Worm (Caenorhabditis elegans) whole organism, late embryonic: ENCODE measurements around the gene jamp-1.

Source experiments
- C08G9.2 ChIP-seq: sonication (generic microtip); optimal IDR thresholded peaks from 2 replicates; lab custom pipeline; 2016; ENCODE audit warnings: mild to moderate bottlenecking, missing genetic modification characterization, moderate library complexity, missing compliant biosample characterization
- C38D4.7 ChIP-seq: fragments of 200-800 bp; sonication (Bioruptor generic); optimal IDR thresholded peaks from 2 replicates; lab custom pipeline; 2018; ENCODE audit warnings: mild to moderate bottlenecking, missing genetic modification characterization, moderate library complexity, missing compliant biosample characterization
- F13H6.1 ChIP-seq: sonication (generic microtip); optimal IDR thresholded peaks from 2 replicates; lab custom pipeline; 2016; ENCODE audit warnings: missing genetic modification characterization, missing compliant biosample characterization
- K02D7.2 ChIP-seq: sonication (generic microtip); optimal IDR thresholded peaks from 2 replicates; lab custom pipeline; 2017; ENCODE audit warnings: mild to moderate bottlenecking, missing genetic modification characterization, missing compliant biosample characterization
- T23F11.4 ChIP-seq: fragments of 200-800 bp; sonication (Bioruptor generic); optimal IDR thresholded peaks from 2 replicates; lab custom pipeline; 2018; ENCODE audit warnings: mild to moderate bottlenecking, missing genetic modification characterization, missing compliant biosample characterization
- Y22D7AL.16 ChIP-seq: sonication (generic microtip); optimal IDR thresholded peaks from 2 replicates; lab custom pipeline; 2016; ENCODE audit warnings: missing genetic modification characterization, missing compliant biosample characterization
- ama-1 ChIP-seq: fragments of 150-350 bp; optimal IDR thresholded peaks from 2 replicates; lab custom pipeline; 2014
- ceh-14 ChIP-seq: sonication (generic microtip); optimal IDR thresholded peaks from 2 replicates; lab custom pipeline; 2016; ENCODE audit warnings: missing genotype, missing genetic modification characterization, missing compliant biosample characterization
- ceh-18 ChIP-seq: sonication (generic microtip); optimal IDR thresholded peaks from 2 replicates; lab custom pipeline; 2016; ENCODE audit warnings: missing genetic modification characterization, missing compliant biosample characterization
- ceh-19 ChIP-seq: fragments of 200-800 bp; sonication (Bioruptor generic); optimal IDR thresholded peaks from 2 replicates; lab custom pipeline; 2018; ENCODE audit warnings: mild to moderate bottlenecking, missing genetic modification characterization, missing compliant biosample characterization
- ceh-2 ChIP-seq: sonication (generic microtip); optimal IDR thresholded peaks from 2 replicates; lab custom pipeline; 2016; ENCODE audit warnings: missing genotype, missing genetic modification characterization, missing compliant biosample characterization
- ceh-24 ChIP-seq: sonication (generic microtip); optimal IDR thresholded peaks from 2 replicates; lab custom pipeline; 2016; ENCODE audit warnings: mild to moderate bottlenecking, missing genetic modification characterization, missing compliant biosample characterization
- ceh-30 ChIP-seq: fragments of 150-350 bp; optimal IDR thresholded peaks from 2 replicates; lab custom pipeline; 2014; ENCODE audit warnings: missing biosample characterization, missing genetic modification characterization
- ceh-31 ChIP-seq: sonication (generic microtip); optimal IDR thresholded peaks from 2 replicates; lab custom pipeline; 2016; ENCODE audit warnings: missing genetic modification characterization, missing compliant biosample characterization
- ceh-34 ChIP-seq: sonication (generic microtip); optimal IDR thresholded peaks from 2 replicates; lab custom pipeline; 2016; ENCODE audit warnings: mild to moderate bottlenecking, missing genetic modification characterization, missing compliant biosample characterization
- ceh-9 ChIP-seq: sonication (generic microtip); optimal IDR thresholded peaks from 2 replicates; lab custom pipeline; 2016; ENCODE audit warnings: mild to moderate bottlenecking, missing genetic modification characterization, inconsistent platforms, missing compliant biosample characterization
- dmd-4 ChIP-seq: sonication (generic microtip); optimal IDR thresholded peaks from 2 replicates; lab custom pipeline; 2016; ENCODE audit warnings: borderline replicate concordance, missing genetic modification characterization, missing compliant biosample characterization
- dve-1 ChIP-seq: sonication (generic microtip); optimal IDR thresholded peaks from 2 replicates; lab custom pipeline; 2017; ENCODE audit warnings: antibody characterized with exemption, mild to moderate bottlenecking, missing genetic modification characterization, missing compliant biosample characterization
- elt-2 ChIP-seq: sonication (generic microtip); optimal IDR thresholded peaks from 2 replicates; lab custom pipeline; 2016; ENCODE audit warnings: missing genetic modification reagents, missing genetic modification characterization, missing compliant biosample characterization
- elt-4 ChIP-seq: sonication (generic microtip); optimal IDR thresholded peaks from 2 replicates; lab custom pipeline; 2016; ENCODE audit warnings: missing genetic modification characterization, missing compliant biosample characterization
- ets-4 ChIP-seq: sonication (generic microtip); optimal IDR thresholded peaks from 2 replicates; lab custom pipeline; 2016; ENCODE audit warnings: missing genetic modification characterization, missing compliant biosample characterization
- fax-1 ChIP-seq: sonication (generic microtip); optimal IDR thresholded peaks from 2 replicates; lab custom pipeline; 2016; ENCODE audit warnings: missing genotype, missing genetic modification characterization, missing compliant biosample characterization
- fkh-6 ChIP-seq: sonication (generic microtip); optimal IDR thresholded peaks from 2 replicates; lab custom pipeline; 2016; ENCODE audit warnings: missing genetic modification characterization, missing compliant biosample characterization
- hlh-13 ChIP-seq: fragments of 200-800 bp; sonication (Bioruptor generic); optimal IDR thresholded peaks from 2 replicates; lab custom pipeline; 2018; ENCODE audit warnings: mild to moderate bottlenecking, missing genetic modification characterization, missing compliant biosample characterization
- hlh-15 ChIP-seq: sonication (generic microtip); optimal IDR thresholded peaks from 2 replicates; lab custom pipeline; 2016; ENCODE audit warnings: missing genetic modification characterization, missing compliant biosample characterization
- hlh-30 ChIP-seq: sonication (generic microtip); optimal IDR thresholded peaks from 2 replicates; lab custom pipeline; 2017; ENCODE audit warnings: antibody characterized with exemption, missing genetic modification characterization, missing compliant biosample characterization; ENCODE audit not compliant: insufficient read depth
- nfya-1 ChIP-seq: sonication (generic microtip); optimal IDR thresholded peaks from 2 replicates; lab custom pipeline; 2017; ENCODE audit warnings: missing genetic modification characterization, mild to moderate bottlenecking, missing compliant biosample characterization, antibody characterized with exemption, moderate library complexity
- npax-4 ChIP-seq: sonication (generic microtip); optimal IDR thresholded peaks from 2 replicates; lab custom pipeline; 2016; ENCODE audit warnings: missing genetic modification characterization, missing compliant biosample characterization
- pax-1 ChIP-seq: fragments of 150-350 bp; optimal IDR thresholded peaks from 2 replicates; lab custom pipeline; 2014; ENCODE audit warnings: missing biosample characterization, missing genetic modification characterization
- pqm-1 ChIP-seq: sonication (generic microtip); optimal IDR thresholded peaks from 2 replicates; lab custom pipeline; 2016; ENCODE audit warnings: missing genetic modification characterization, missing compliant biosample characterization
- pros-1 ChIP-seq: fragments of 150-350 bp; optimal IDR thresholded peaks from 2 replicates; lab custom pipeline; 2014; ENCODE audit warnings: missing biosample characterization, missing genetic modification reagents, missing genetic modification characterization
- ref-2 ChIP-seq: sonication (generic microtip); optimal IDR thresholded peaks from 2 replicates; lab custom pipeline; 2016; ENCODE audit warnings: missing genetic modification characterization, missing compliant biosample characterization
- rnt-1 ChIP-seq: sonication (generic microtip); optimal IDR thresholded peaks from 2 replicates; lab custom pipeline; 2016; ENCODE audit warnings: missing genetic modification characterization, missing compliant biosample characterization
- sox-2 ChIP-seq: fragments of 200-800 bp; sonication (Bioruptor generic); IDR thresholded peaks from 2 replicates; pipeline ENCODE4 v1.3.6; 2022; ENCODE audit warnings: missing genetic modification reagents, missing genetic modification characterization, missing compliant biosample characterization
- sox-4 ChIP-seq: sonication (generic microtip); optimal IDR thresholded peaks from 2 replicates; lab custom pipeline; 2017; ENCODE audit warnings: mild to moderate bottlenecking, missing genetic modification characterization, inconsistent platforms, missing compliant biosample characterization
- tbx-2 ChIP-seq: sonication (generic microtip); optimal IDR thresholded peaks from 2 replicates; lab custom pipeline; 2016; ENCODE audit warnings: missing genetic modification characterization, missing compliant biosample characterization
- unc-3 ChIP-seq, 2 experiments: fragments of 200-800 bp in 1 of 2; sonication (Bioruptor generic) in 1 of 2; sonication (generic microtip) in 1 of 2; conservative IDR thresholded peaks in 1 of 2; optimal IDR thresholded peaks in 1 of 2; 2 replicates each; pipeline versions ENCODE4 v1.3.6 to Lab custom; 2016 to 2022; ENCODE audit warnings: missing compliant biosample characterization in 2 of 2, missing genetic modification characterization in 2 of 2, missing genetic modification reagents in 1 of 2
- unc-42 ChIP-seq: sonication (generic microtip); optimal IDR thresholded peaks from 2 replicates; lab custom pipeline; 2016; ENCODE audit warnings: missing genotype, missing genetic modification characterization, missing compliant biosample characterization
- unc-55 ChIP-seq: sonication (generic microtip); optimal IDR thresholded peaks from 2 replicates; lab custom pipeline; 2017; ENCODE audit warnings: missing biosample characterization, missing genetic modification reagents, missing genetic modification characterization
- unc-86 ChIP-seq: sonication (generic microtip); optimal IDR thresholded peaks from 2 replicates; lab custom pipeline; 2016; ENCODE audit warnings: missing genetic modification characterization, missing compliant biosample characterization
- ztf-16 ChIP-seq: sonication (generic microtip); optimal IDR thresholded peaks from 2 replicates; lab custom pipeline; 2017; ENCODE audit warnings: missing genetic modification characterization, missing compliant biosample characterization

Gene jamp-1

ce11 chrV:6003301-6003700 is 47.8 kb downstream of the jamp-1 start, which contains the start of gene fos-1:
TSS of gene fos-1 (plus strand) at chrV:6003601.
- no peak for TF ChIP-seq ceh-18 (tag; lab: Kevin White, UChicago)
- TF ChIP-seq tbx-2 (tag; lab: Kevin White, UChicago): no peak
- no peak for TF ChIP-seq hlh-15
- TF ChIP-seq K02D7.2 (tag; lab: Kevin White, UChicago): no peak
- TF ChIP-seq hlh-13 (GFP tag; lab: Kevin White, UChicago): no peak
- no peak for TF ChIP-seq F13H6.1 (tag; lab: Kevin White, UChicago)
- TF ChIP-seq unc-3 (GFP tag; conservative IDR thresholded peaks at IDR 0.05; lab: Robert Waterston, UW): no peak
- no peak for TF ChIP-seq unc-3 (tag; optimal IDR thresholded peaks at IDR 0.05; lab: Kevin White, UChicago)
- TF ChIP-seq npax-4 (tag; lab: Kevin White, UChicago): no peak
- TF ChIP-seq ztf-16 (tag; lab: Kevin White, UChicago): no peak
- TF ChIP-seq T23F11.4 (GFP tag; lab: Kevin White, UChicago): no peak
- no peak for TF ChIP-seq ceh-14
- no peak for TF ChIP-seq ceh-2 (tag; lab: Kevin White, UChicago)
- no peak for TF ChIP-seq unc-42
- TF ChIP-seq unc-86 (tag; lab: Kevin White, UChicago): no peak
- no peak for TF ChIP-seq rnt-1 (tag; lab: Kevin White, UChicago)
- TF ChIP-seq sox-4 (tag; lab: Kevin White, UChicago): no peak
- TF ChIP-seq ets-4 (tag; lab: Kevin White, UChicago): no peak
- TF ChIP-seq ceh-24 (tag; lab: Kevin White, UChicago): no peak
- TF ChIP-seq nfya-1: no peak

- TF ChIP-seq pax-1 (tag; lab: Kevin White, UChicago): peak; percentile 13
- TF ChIP-seq ceh-9 (tag; lab: Kevin White, UChicago): no peak
- no peak for TF ChIP-seq C38D4.7 (GFP tag; lab: Kevin White, UChicago)
- TF ChIP-seq rnt-1 (tag; lab: Kevin White, UChicago): peak; percentile 39
- peak; percentile 40 for TF ChIP-seq unc-42
- TF ChIP-seq elt-4 (tag; lab: Kevin White, UChicago): no peak
- peak; percentile 80 for TF ChIP-seq hlh-30
- peak; percentile 83 for TF ChIP-seq ceh-31 (tag; lab: Kevin White, UChicago)
- no peak for TF ChIP-seq ama-1
- peak; percentile 57 for TF ChIP-seq unc-55 (GFP tag; lab: Kevin White, UChicago)
- peak; percentile 73 for TF ChIP-seq F13H6.1 (tag; lab: Kevin White, UChicago)
- no peak for TF ChIP-seq K02D7.2 (tag; lab: Kevin White, UChicago)
- peak; percentile 41 for TF ChIP-seq elt-2 (tag; lab: Kevin White, UChicago)
- peak; percentile 10 for TF ChIP-seq ztf-16 (tag; lab: Kevin White, UChicago)
- TF ChIP-seq pros-1 (tag; lab: Kevin White, UChicago): no peak
- peak; percentile 65 for TF ChIP-seq ceh-19 (GFP tag; lab: Kevin White, UChicago)
- peak; percentile 70 for TF ChIP-seq tbx-2 (tag; lab: Kevin White, UChicago)
- no peak for TF ChIP-seq fkh-6 (tag; lab: Kevin White, UChicago)
- peak; percentile 5 for TF ChIP-seq ceh-2 (tag; lab: Kevin White, UChicago)
- no peak for TF ChIP-seq sox-2 (GFP tag; lab: Robert Waterston, UW)
- TF ChIP-seq nfya-1: peak; percentile 72
- peak; percentile 22 for TF ChIP-seq fax-1 (tag; lab: Kevin White, UChicago)
- TF ChIP-seq ceh-30 (tag; lab: Kevin White, UChicago): no peak
- no peak for TF ChIP-seq dmd-4 (tag; lab: Kevin White, UChicago)
- no peak for TF ChIP-seq unc-86 (tag; lab: Kevin White, UChicago)
- peak; percentile 52 for TF ChIP-seq C08G9.2
- TF ChIP-seq dve-1 (tag; lab: Kevin White, UChicago): peak; percentile 69
- TF ChIP-seq Y22D7AL.16 (tag; lab: Kevin White, UChicago): no peak
- TF ChIP-seq pqm-1 (tag; lab: Kevin White, UChicago): peak; percentile 50
- peak; percentile 25 for TF ChIP-seq ref-2 (tag; lab: Kevin White, UChicago)
- peak; percentile 40 for TF ChIP-seq ceh-34 (tag; lab: Kevin White, UChicago)
- TF ChIP-seq ets-4 (tag; lab: Kevin White, UChicago): peak; percentile 55
- peak; percentile 85 for TF ChIP-seq ceh-18 (tag; lab: Kevin White, UChicago)
- TF ChIP-seq, all 69 proteins: peak for 21
These were observed 50.7 kb downstream of the jamp-1 start for ce11 chrV:6000368-6000802.
